Fruit fly (Drosophila melanogaster) whole organism, embryonic: Measurements from ENCODE around the gene CG15814.

Source experiments
- CG11696 ChIP-seq: fragments of 200-800 bp; sonication (Bioruptor generic); IDR thresholded peaks from 2 replicates; pipeline ENCODE4 v1.3.6; 2022; ENCODE audit warnings: missing biosample characterization, missing genetic modification characterization
- CG12104 ChIP-seq: fragments of 200-800 bp; sonication (Bioruptor generic); optimal IDR thresholded peaks from 3 replicates; lab custom pipeline; 2016; ENCODE audit warnings: missing biosample characterization, missing genetic modification characterization
- CG12391 ChIP-seq: fragments of 200-800 bp; sonication (Bioruptor generic); optimal IDR thresholded peaks from 3 replicates; lab custom pipeline; 2018; ENCODE audit warnings: missing biosample characterization, mild to moderate bottlenecking, missing genetic modification characterization, moderate library complexity
- CG13287 ChIP-seq: fragments of 200-800 bp; sonication (Bioruptor generic); IDR thresholded peaks from 2 replicates; pipeline ENCODE4 v1.3.6; 2022; ENCODE audit warnings: missing biosample characterization, missing genetic modification characterization; ENCODE audit not compliant: partially characterized antibody
- CG13424 ChIP-seq: fragments of 200-800 bp; sonication (Bioruptor generic); optimal IDR thresholded peaks from 2 replicates; lab custom pipeline; 2019; ENCODE audit warnings: missing biosample characterization, mild to moderate bottlenecking, missing genetic modification characterization, moderate library complexity
- CG15011 ChIP-seq: fragments of 200-800 bp; sonication (Bioruptor generic); optimal IDR thresholded peaks from 3 replicates; lab custom pipeline; 2018; ENCODE audit warnings: missing biosample characterization, mild to moderate bottlenecking, missing genetic modification characterization
- CG17568 ChIP-seq: fragments of 200-800 bp; sonication (Bioruptor generic); optimal IDR thresholded peaks from 2 replicates; lab custom pipeline; 2018; ENCODE audit warnings: missing biosample characterization, mild to moderate bottlenecking, missing genetic modification characterization, moderate library complexity
- CG18619 ChIP-seq: fragments of 200-800 bp; sonication (Bioruptor generic); optimal IDR thresholded peaks from 3 replicates; lab custom pipeline; 2017; ENCODE audit warnings: missing biosample characterization, mild to moderate bottlenecking, missing genetic modification characterization
- CG2120 ChIP-seq: fragments of 200-800 bp; sonication (Bioruptor generic); optimal IDR thresholded peaks from 3 replicates; lab custom pipeline; 2016; ENCODE audit warnings: missing biosample characterization, missing genetic modification characterization
- CG31224 ChIP-seq: fragments of 200-800 bp; sonication (Bioruptor generic); IDR thresholded peaks from 2 replicates; pipeline ENCODE4 v1.3.6; 2022; ENCODE audit warnings: missing biosample characterization, missing genetic modification characterization
- CG31441 ChIP-seq: fragments of 200-800 bp; sonication (Bioruptor generic); IDR thresholded peaks from 2 replicates; pipeline ENCODE4 v1.3.6; 2022; ENCODE audit warnings: missing biosample characterization, missing genetic modification characterization
- CG4282 ChIP-seq: fragments of 200-800 bp; sonication (Bioruptor generic); optimal IDR thresholded peaks from 2 replicates; lab custom pipeline; 2016; ENCODE audit warnings: missing biosample characterization, missing genetic modification characterization
- CG6175 ChIP-seq: fragments of 200-800 bp; sonication (Bioruptor generic); IDR thresholded peaks from 3 replicates; pipeline ENCODE4 v1.3.6; 2022; ENCODE audit warnings: missing biosample characterization, missing genetic modification characterization
- CG7963 ChIP-seq: fragments of 200-800 bp; sonication (Bioruptor generic); IDR thresholded peaks from 3 replicates; pipeline ENCODE4 v1.3.6; 2022; ENCODE audit warnings: missing biosample characterization, missing genetic modification characterization; ENCODE audit not compliant: partially characterized antibody
- CG8089 ChIP-seq: fragments of 200-800 bp; sonication (Bioruptor generic); optimal IDR thresholded peaks from 3 replicates; lab custom pipeline; 2016; ENCODE audit warnings: missing biosample characterization, missing genetic modification characterization
- CG8388 ChIP-seq: fragments of 200-800 bp; sonication (Bioruptor generic); optimal IDR thresholded peaks from 2 replicates; lab custom pipeline; 2019; ENCODE audit warnings: missing biosample characterization, mild to moderate bottlenecking, missing genetic modification characterization, moderate library complexity
- CG8765 ChIP-seq: fragments of 200-800 bp; sonication (Bioruptor generic); IDR thresholded peaks from 2 replicates; pipeline ENCODE4 v1.3.6; 2022; ENCODE audit warnings: missing biosample characterization, missing genetic modification characterization
- CkIIα-i1 ChIP-seq: fragments of 200-800 bp; sonication (Bioruptor generic); IDR thresholded peaks from 2 replicates; pipeline ENCODE4 v1.3.6; 2022; ENCODE audit warnings: missing biosample characterization, missing genetic modification characterization
- D19B ChIP-seq: fragments of 200-800 bp; sonication (Bioruptor generic); optimal IDR thresholded peaks from 2 replicates; lab custom pipeline; 2017; ENCODE audit warnings: missing biosample characterization, mild to moderate bottlenecking, missing genetic modification characterization
- Eip74EF ChIP-seq, 2 experiments: fragments of 200-800 bp in 1 of 2; fragments of >200 bp in 1 of 2; sonication (Bioruptor generic) in 1 of 2; optimal IDR thresholded peaks; 2 replicates each; lab custom pipeline; 2017 to 2019; ENCODE audit warnings: missing biosample characterization in 2 of 2, missing genetic modification characterization in 2 of 2, mild to moderate bottlenecking in 1 of 2, moderate library complexity in 1 of 2
- HLH3B ChIP-seq: fragments of 200-800 bp; sonication (Bioruptor generic); IDR thresholded peaks from 2 replicates; pipeline ENCODE4 v1.3.6; 2022; ENCODE audit warnings: missing biosample characterization, missing genetic modification characterization
- MESR4 ChIP-seq: fragments of 200-800 bp; sonication (Bioruptor generic); optimal IDR thresholded peaks from 2 replicates; lab custom pipeline; 2018; ENCODE audit warnings: missing biosample characterization, mild to moderate bottlenecking, missing genetic modification characterization, moderate library complexity
- MTF-1 ChIP-seq: fragments of 200-800 bp; sonication (Bioruptor generic); optimal IDR thresholded peaks from 2 replicates; lab custom pipeline; 2018; ENCODE audit warnings: missing biosample characterization, mild to moderate bottlenecking, missing genetic modification characterization, borderline replicate concordance
- Myb ChIP-seq: fragments of 200-800 bp; sonication (Bioruptor generic); optimal IDR thresholded peaks from 2 replicates; lab custom pipeline; 2016; ENCODE audit warnings: missing biosample characterization, missing genetic modification characterization
- Ravus ChIP-seq: fragments of 200-800 bp; sonication (Bioruptor generic); IDR thresholded peaks from 2 replicates; pipeline ENCODE4 v1.3.6; 2022; ENCODE audit warnings: missing biosample characterization, missing genetic modification characterization
- Six4 ChIP-seq: fragments of 200-800 bp; sonication (Bioruptor generic); optimal IDR thresholded peaks from 2 replicates; lab custom pipeline; 2016; ENCODE audit warnings: missing biosample characterization, missing genetic modification characterization
- Sry-β ChIP-seq: fragments of 200-800 bp; sonication (Bioruptor generic); optimal IDR thresholded peaks from 2 replicates; lab custom pipeline; 2018; ENCODE audit warnings: missing biosample characterization, mild to moderate bottlenecking, missing genetic modification characterization, moderate library complexity
- Taf1 ChIP-seq: fragments of 200-800 bp; sonication (Bioruptor generic); IDR thresholded peaks from 2 replicates; pipeline ENCODE4 v1.3.6; 2022; ENCODE audit warnings: missing biosample characterization, missing genetic modification characterization
- Trl ChIP-seq, 3 experiments: fragments of >200 bp in 2 of 3; fragments of 200-800 bp in 1 of 3; sonication (Bioruptor generic) in 1 of 3; optimal IDR thresholded peaks; 2 replicates in 1 of 3; 3 replicates in 2 of 3; lab custom pipeline; 2016 to 2017; ENCODE audit warnings: missing biosample characterization in 1 of 3, missing genetic modification characterization in 1 of 3
- Usf ChIP-seq: fragments of 200-800 bp; sonication (Bioruptor generic); optimal IDR thresholded peaks from 2 replicates; lab custom pipeline; 2017; ENCODE audit warnings: missing genotype, missing biosample characterization, missing genetic modification characterization
- ap ChIP-seq: fragments of 200-800 bp; sonication (Bioruptor generic); IDR thresholded peaks from 2 replicates; pipeline ENCODE4 v1.3.6; 2022; ENCODE audit warnings: missing biosample characterization, missing genetic modification characterization
- bab2 ChIP-seq: fragments of 200-800 bp; sonication (Bioruptor generic); optimal IDR thresholded peaks from 2 replicates; lab custom pipeline; 2016; ENCODE audit warnings: missing biosample characterization, missing genetic modification characterization
- caup ChIP-seq: fragments of 200-800 bp; sonication (Bioruptor generic); optimal IDR thresholded peaks from 3 replicates; lab custom pipeline; 2017; ENCODE audit warnings: missing biosample characterization, mild to moderate bottlenecking, missing genetic modification characterization, moderate library complexity; ENCODE audit not compliant: severe bottlenecking
- dmrt11E ChIP-seq: fragments of 200-800 bp; sonication (Bioruptor generic); optimal IDR thresholded peaks from 3 replicates; lab custom pipeline; 2018; ENCODE audit warnings: missing biosample characterization, mild to moderate bottlenecking, missing genetic modification characterization, moderate library complexity
- ems ChIP-seq: fragments of 200-800 bp; sonication (Bioruptor generic); optimal IDR thresholded peaks from 3 replicates; lab custom pipeline; 2016; ENCODE audit warnings: missing biosample characterization, missing genetic modification characterization
- exex ChIP-seq: fragments of 200-800 bp; sonication (Bioruptor generic); optimal IDR thresholded peaks from 4 replicates; lab custom pipeline; 2018; ENCODE audit warnings: missing biosample characterization, mild to moderate bottlenecking, missing genetic modification characterization, moderate library complexity
- eyg ChIP-seq: fragments of 200-800 bp; sonication (Bioruptor generic); optimal IDR thresholded peaks from 3 replicates; lab custom pipeline; 2016; ENCODE audit warnings: missing biosample characterization, missing genetic modification characterization
- inv ChIP-seq: fragments of 200-800 bp; sonication (Bioruptor generic); IDR thresholded peaks from 2 replicates; pipeline ENCODE4 v1.3.6; 2022; ENCODE audit warnings: missing biosample characterization, missing genetic modification characterization; ENCODE audit not compliant: partially characterized antibody
- jigr1 ChIP-seq: fragments of 200-800 bp; sonication (Bioruptor generic); IDR thresholded peaks from 3 replicates; pipeline ENCODE4 v1.3.6; 2022; ENCODE audit warnings: missing biosample characterization, missing genetic modification characterization
- mam ChIP-seq: fragments of 200-800 bp; sonication (Bioruptor generic); optimal IDR thresholded peaks from 3 replicates; lab custom pipeline; 2016; ENCODE audit warnings: missing biosample characterization, missing genetic modification characterization
- nerfin-2 ChIP-seq: fragments of 200-800 bp; sonication (Bioruptor generic); IDR thresholded peaks from 2 replicates; pipeline ENCODE4 v1.3.6; 2022; ENCODE audit warnings: missing biosample characterization, missing genetic modification characterization; ENCODE audit not compliant: partially characterized antibody
- org-1 ChIP-seq: fragments of 200-800 bp; sonication (Bioruptor generic); optimal IDR thresholded peaks from 2 replicates; lab custom pipeline; 2017; ENCODE audit warnings: missing biosample characterization, missing genetic modification characterization
- phol ChIP-seq: fragments of 200-800 bp; sonication (Bioruptor generic); optimal IDR thresholded peaks from 3 replicates; lab custom pipeline; 2018; ENCODE audit warnings: missing biosample characterization, mild to moderate bottlenecking, missing genetic modification characterization, moderate library complexity
- ssp ChIP-seq: fragments of 200-800 bp; sonication (Bioruptor generic); IDR thresholded peaks from 2 replicates; pipeline ENCODE4 v1.3.6; 2022; ENCODE audit warnings: missing biosample characterization, missing genetic modification characterization
- trem ChIP-seq: fragments of 200-800 bp; optimal IDR thresholded peaks from 3 replicates; lab custom pipeline; 2019; ENCODE audit warnings: missing biosample characterization, mild to moderate bottlenecking, missing genetic modification characterization, moderate library complexity
- z ChIP-seq: fragments of 200-800 bp; sonication (Bioruptor generic); IDR thresholded peaks from 3 replicates; pipeline ENCODE4 v1.3.6; 2022; ENCODE audit warnings: missing biosample characterization, missing genetic modification characterization
- zfh2 ChIP-seq: fragments of 200-800 bp; sonication (Bioruptor generic); optimal IDR thresholded peaks from 2 replicates; lab custom pipeline; 2016; ENCODE audit warnings: missing biosample characterization, missing genetic modification characterization

CG15814 gene

dm6 chrX:17881138-17882121 lies 31.3 kb upstream of the CG15814 start (continued):
- no peak for TF ChIP-seq Six4 (GFP tag; lab: Kevin White, UChicago)
- TF ChIP-seq Taf1 (GFP tag; lab: Robert Waterston, UW), result peak; percentile 57; the same call in 1 of the 2 replicates
- TF ChIP-seq ssp (GFP tag; lab: Robert Waterston, UW), result 0 out of 2 replicates have a peak, but pooled peaks have one; percentile 20
- TF ChIP-seq Myb (GFP tag; lab: Kevin White, UChicago), result peak; percentile 44
- TF ChIP-seq trem (tag; lab: Kevin White, UChicago), result no peak
- TF ChIP-seq ap, result peak; percentile 40; the same call in 1 of the 2 replicates
- TF ChIP-seq phol (tag; lab: Kevin White, UChicago), result peak; percentile 51
- peak; percentile 16 for TF ChIP-seq CG18619 (GFP tag; lab: Kevin White, UChicago)
- TF ChIP-seq Usf, result peak; percentile 63
- no peak for TF ChIP-seq CG11696 (GFP tag; lab: Robert Waterston, UW)
- no peak for TF ChIP-seq CG17568 (GFP tag; lab: Kevin White, UChicago)
- peak; percentile 46 for TF ChIP-seq bab2 (GFP tag; lab: Kevin White, UChicago)
- peak; percentile 31 for TF ChIP-seq caup (GFP tag; lab: Kevin White, UChicago)
- TF ChIP-seq Eip74EF (GFP tag; optimal IDR thresholded peaks at IDR 0.05; lab: Kevin White, UChicago), result no peak
- peak; percentile 29 for TF ChIP-seq CG12391 (tag; lab: Kevin White, UChicago)
- peak; percentile 19 to 32 for TF ChIP-seq Trl (optimal IDR thresholded peaks at IDR 0.05; lab: Kevin White, UChicago)
- TF ChIP-seq Trl (GFP tag; optimal IDR thresholded peaks at IDR 0.05; lab: Kevin White, UChicago), result no peak
- TF ChIP-seq inv (GFP tag; lab: Robert Waterston, UW), result no peak
- TF ChIP-seq CG2120, result peak; percentile 76
- no peak for TF ChIP-seq CkIIα-i1 (GFP tag; lab: Robert Waterston, UW)
- TF ChIP-seq nerfin-2 (GFP tag; lab: Robert Waterston, UW), result no peak
- no peak for TF ChIP-seq MTF-1 (GFP tag; lab: Kevin White, UChicago)
- no peak for TF ChIP-seq Ravus (GFP tag; lab: Robert Waterston, UW)
- no peak for TF ChIP-seq CG7963
- peak; percentile 48 for TF ChIP-seq D19B (GFP tag; lab: Kevin White, UChicago)
- TF ChIP-seq Sry-β (GFP tag; lab: Kevin White, UChicago), result no peak
- TF ChIP-seq CG15011, result no peak
- peak; percentile 12; the same call in 1 of the 2 replicates for TF ChIP-seq CG31441 (GFP tag; lab: Robert Waterston, UW)
- TF ChIP-seq CG13424, result peak; percentile 57
- peak; percentile 25; the same call in 1 of the 2 replicates for TF ChIP-seq CG8765
- TF ChIP-seq eyg (GFP tag; lab: Kevin White, UChicago), result no peak
- no peak for TF ChIP-seq CG8388 (GFP tag; lab: Kevin White, UChicago)
- 0 out of 3 replicates have a peak, but pooled peaks have one; percentile 44 for TF ChIP-seq CG6175
- no peak for TF ChIP-seq jigr1 (GFP tag; lab: Robert Waterston, UW)
- TF ChIP-seq z (GFP tag; lab: Robert Waterston, UW), result no peak
- peak; percentile 23 for TF ChIP-seq ems
- no peak for TF ChIP-seq MESR4 (GFP tag; lab: Kevin White, UChicago)
- peak; percentile 46; the same call in 1 of the 2 replicates for TF ChIP-seq CG31224 (GFP tag; lab: Robert Waterston, UW)
- peak; percentile 78 for TF ChIP-seq mam (GFP tag; lab: Kevin White, UChicago)
- TF ChIP-seq HLH3B, result peak; percentile 35; the same call in 1 of the 2 replicates
- no peak for TF ChIP-seq dmrt11E (tag; lab: Kevin White, UChicago)
- no peak for TF ChIP-seq exex
- TF ChIP-seq org-1 (GFP tag; lab: Kevin White, UChicago), result no peak
- no peak for TF ChIP-seq CG13287 (GFP tag; lab: Robert Waterston, UW)
- TF ChIP-seq CG4282 (GFP tag; lab: Kevin White, UChicago), result no peak
- peak; percentile 89 for TF ChIP-seq zfh2 (GFP tag; lab: Kevin White, UChicago)
- TF ChIP-seq CG8089 (GFP tag; lab: Kevin White, UChicago), result no peak
- no peak for TF ChIP-seq CG12104
